Worm (Caenorhabditis elegans) whole organism, L4/young adult: ENCODE measurements around the gene E02A10.3.

ENCODE experiments used
- W03F9.2 ChIP-seq: fragments of 150-350 bp; optimal IDR thresholded peaks from 2 replicates; lab custom pipeline; 2014; ENCODE audit warnings: missing biosample characterization, missing genetic modification characterization
- dao-5 ChIP-seq: sonication (generic microtip); optimal IDR thresholded peaks from 2 replicates; lab custom pipeline; 2016; ENCODE audit warnings: missing genotype, missing genetic modification characterization, moderate library complexity, missing compliant biosample characterization
- him-1 ChIP-seq: sonication (generic microtip); optimal IDR thresholded peaks from 2 replicates; lab custom pipeline; 2016; ENCODE audit warnings: missing genotype, missing genetic modification reagents, missing genetic modification characterization, missing compliant biosample characterization

E02A10.3 gene

DNA sequence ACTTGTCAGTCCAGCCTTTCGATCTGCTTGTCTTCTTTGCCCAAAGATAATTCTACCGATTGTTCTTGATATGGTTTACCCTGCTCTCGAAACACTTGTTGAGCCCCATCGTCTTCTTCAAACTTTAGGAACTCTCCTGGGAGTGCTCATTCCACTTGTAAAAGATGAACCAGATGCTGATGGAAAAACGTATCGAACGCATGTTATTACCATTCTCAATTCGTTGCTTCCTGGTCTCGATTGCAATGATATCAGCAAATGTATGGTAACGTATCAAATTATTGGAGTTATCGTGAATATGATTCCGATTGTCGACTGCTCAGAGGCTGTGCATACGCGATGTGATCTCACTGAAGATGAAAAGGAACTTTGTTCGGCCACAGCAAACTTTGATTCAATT, 22.4 kb downstream of the E02A10.3 start:
- no peak for TF ChIP-seq W03F9.2
- no peak for TF ChIP-seq him-1 (tag; lab: Kevin White, UChicago)
- TF ChIP-seq dao-5 (tag; lab: Kevin White, UChicago) = no peak

DNA sequence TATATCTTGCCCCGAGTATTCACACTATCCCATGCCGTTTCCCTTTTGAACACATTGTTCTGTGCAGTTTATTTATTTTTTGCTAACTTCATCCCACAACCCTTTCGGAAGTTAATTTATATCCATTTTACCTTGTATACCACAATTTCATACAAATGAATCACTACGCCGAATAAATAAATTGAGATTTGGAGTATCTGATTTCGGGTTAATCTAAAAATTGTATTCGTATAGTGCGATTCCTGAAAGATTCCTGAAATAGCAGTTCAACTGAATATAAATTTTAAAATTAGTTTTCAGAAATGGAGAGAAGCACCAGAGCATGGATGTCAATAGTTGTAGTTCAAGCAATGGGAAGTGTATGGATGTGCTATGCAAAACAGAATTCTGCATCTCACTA, 27.7 kb downstream of the E02A10.3 start, which contains the start of gene erg-28:
Gene erg-28 (plus strand): TSS at position 301 of the 400 bp plus-strand sequence.
- TF ChIP-seq him-1 (tag; lab: Kevin White, UChicago) = no peak
- no peak for TF ChIP-seq dao-5 (tag; lab: Kevin White, UChicago)
- no peak for TF ChIP-seq W03F9.2

DNA sequence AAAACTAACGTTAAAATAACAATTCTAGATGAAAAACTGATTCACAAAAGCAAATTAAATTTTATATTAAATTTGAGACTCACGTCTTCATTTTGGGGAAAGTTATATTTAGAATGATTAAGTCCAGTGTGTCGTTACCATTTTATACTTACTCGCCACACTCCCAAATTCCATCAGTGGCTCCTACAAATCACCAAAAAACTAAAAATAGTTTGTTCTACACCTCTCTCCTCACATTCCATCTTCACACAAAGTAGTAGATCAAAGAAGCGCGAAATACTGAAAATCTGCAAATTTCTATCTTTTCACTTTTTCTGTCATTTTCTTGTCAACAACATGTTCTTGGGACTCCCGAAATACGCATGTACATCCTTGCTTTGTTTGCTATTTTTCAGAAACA, 29.5 kb downstream of the E02A10.3 start, which contains the start of gene ZC116.5:
Gene ZC116.5 (minus strand): TSS at position 101 of the 400 bp plus-strand sequence.
- TF ChIP-seq W03F9.2 (no peak), him-1 (tag; lab: Kevin White, UChicago) (no peak), dao-5 (tag; lab: Kevin White, UChicago) (no peak)

DNA sequence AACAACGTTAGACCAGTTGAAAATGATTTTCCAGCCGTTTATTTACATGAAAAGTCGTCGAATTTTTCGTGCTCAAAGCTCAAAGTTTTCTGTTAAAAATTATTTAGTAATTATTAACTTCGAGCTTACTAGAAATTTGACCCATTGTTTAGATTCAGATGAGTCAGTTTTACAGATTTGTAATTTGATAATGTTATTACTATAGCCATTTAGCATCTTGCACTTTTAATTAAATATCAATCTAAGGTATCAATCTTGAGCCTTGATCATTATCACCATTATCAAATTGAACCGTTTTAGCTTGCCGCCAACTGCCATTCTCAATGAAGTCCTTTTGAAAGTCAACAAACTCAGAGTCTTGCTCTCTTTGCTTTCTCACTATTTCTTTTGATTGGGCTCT, 30.1 kb downstream of the E02A10.3 start, which contains the start of gene ZC116.1:
Gene ZC116.1 (plus strand): TSS at position 301 of the 400 bp plus-strand sequence.
- no peak for TF ChIP-seq him-1 (tag; lab: Kevin White, UChicago)
- TF ChIP-seq W03F9.2 = no peak
- TF ChIP-seq dao-5 (tag; lab: Kevin White, UChicago) = no peak

DNA sequence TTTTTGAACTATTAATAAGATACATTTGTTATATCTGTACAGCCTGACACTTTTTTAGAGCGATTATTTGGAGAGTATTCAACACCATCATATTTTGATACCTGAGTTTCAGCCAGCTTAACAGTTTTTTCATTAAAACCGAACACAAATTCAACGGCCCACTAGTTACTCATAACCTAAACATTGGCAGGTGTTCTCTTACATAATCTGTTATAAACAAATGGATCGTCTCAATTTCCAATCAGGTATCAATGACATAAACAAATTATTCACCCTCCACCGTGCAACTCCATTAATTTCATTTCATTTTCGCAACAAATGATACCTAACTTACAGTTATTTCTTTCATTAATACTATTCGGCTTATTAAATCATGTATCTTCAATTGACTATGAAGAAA, 31.6 kb downstream of the E02A10.3 start, which contains the start of gene cubn-1:
Gene cubn-1 (plus strand): TSS at position 301 of the 400 bp plus-strand sequence.
- TF ChIP-seq him-1 (tag; lab: Kevin White, UChicago) = no peak
- no peak for TF ChIP-seq dao-5 (tag; lab: Kevin White, UChicago)
- TF ChIP-seq W03F9.2 = no peak

DNA sequence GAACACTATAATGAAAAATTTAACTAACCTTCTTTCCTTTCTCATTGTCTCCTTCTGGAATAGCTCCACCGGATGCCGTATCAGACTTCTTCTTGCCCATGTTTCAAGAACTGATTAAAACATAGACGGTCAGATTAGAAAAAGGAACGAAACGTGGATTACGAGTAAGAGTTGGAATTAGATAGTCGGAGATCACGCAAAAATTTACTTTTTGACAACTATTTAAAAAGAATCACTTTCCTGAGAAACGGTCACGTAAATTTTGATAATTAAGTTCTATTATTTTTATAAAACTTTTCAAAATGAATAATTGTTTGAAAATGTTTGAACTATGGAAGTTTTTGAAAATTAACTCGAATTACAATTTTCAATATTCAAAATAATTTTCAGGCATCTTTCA, 32.7 kb downstream of the E02A10.3 start, which contains the start of gene cyc-2.2:
Gene cyc-2.2 (minus strand): TSS at position 101 of the 400 bp plus-strand sequence.
- TF ChIP-seq W03F9.2 (no peak), him-1 (tag; lab: Kevin White, UChicago) (no peak), dao-5 (tag; lab: Kevin White, UChicago) (no peak)

DNA sequence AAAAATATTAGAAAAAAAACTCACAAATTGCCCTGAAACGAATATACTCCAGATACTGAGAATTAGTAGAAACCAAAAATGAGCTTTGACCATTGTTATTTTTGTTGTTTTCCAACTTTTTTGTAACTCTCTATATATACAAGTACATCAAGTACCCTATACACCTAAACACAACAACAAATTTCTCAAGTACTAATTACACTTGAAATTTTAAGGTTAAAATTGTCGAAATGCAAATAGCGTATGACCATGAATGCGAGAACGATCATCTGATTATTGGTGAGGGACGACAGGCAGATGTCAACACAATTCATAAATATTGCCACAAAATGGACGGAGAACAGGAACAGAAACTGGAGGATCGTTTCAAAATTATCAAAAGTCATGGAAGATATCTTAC, 45.0 kb downstream of the E02A10.3 start, which contains the start of gene F56H9.9:
Gene F56H9.9 (minus strand): TSS at position 101 of the 400 bp plus-strand sequence.
- TF ChIP-seq him-1 (tag; lab: Kevin White, UChicago) (no peak), dao-5 (tag; lab: Kevin White, UChicago) (no peak), W03F9.2 (no peak)

DNA sequence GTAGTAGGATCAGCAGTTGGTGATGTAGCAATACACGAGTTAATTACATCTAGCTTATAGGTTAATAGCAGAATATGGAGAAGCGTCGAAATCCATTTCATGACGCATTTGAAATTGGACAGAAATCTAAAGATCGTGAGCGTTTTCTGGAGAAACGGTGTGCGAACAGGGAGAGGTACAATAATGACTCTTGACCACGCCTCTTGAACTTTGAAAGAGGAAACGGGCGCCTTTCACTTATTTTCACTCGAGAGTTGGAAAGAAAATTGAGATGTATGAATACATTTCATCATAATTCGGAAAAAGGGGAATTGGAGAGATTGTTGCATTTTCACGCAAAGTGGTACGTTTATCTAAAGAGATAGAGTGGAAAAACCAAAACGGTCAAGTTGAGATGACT, 50.3 kb downstream of the E02A10.3 start, which contains the start of gene F56H9.6:
Gene F56H9.6 (minus strand): TSS at position 101 of the 400 bp plus-strand sequence.
- no peak for TF ChIP-seq dao-5 (tag; lab: Kevin White, UChicago)
- TF ChIP-seq W03F9.2 = no peak
- no peak for TF ChIP-seq him-1 (tag; lab: Kevin White, UChicago)

DNA sequence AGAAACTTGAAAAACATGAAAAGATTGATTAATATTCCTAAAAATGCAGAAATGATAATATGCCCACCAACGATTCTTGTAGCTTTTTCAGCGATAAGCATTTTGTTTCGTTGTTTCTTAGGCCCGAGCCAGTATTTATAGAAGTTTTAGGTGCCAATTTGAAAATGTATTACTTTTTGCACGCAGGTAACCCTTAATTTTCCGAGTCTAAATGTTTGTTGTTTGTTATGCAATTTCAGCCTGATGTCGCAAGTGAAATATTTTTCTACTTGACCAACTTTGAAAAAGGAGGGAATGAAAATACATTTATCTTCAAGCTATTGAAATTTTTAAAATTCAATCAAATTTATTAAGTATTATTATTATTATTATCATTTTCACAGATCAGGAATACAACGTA, 52.6 kb downstream of the E02A10.3 start, which contains the start of gene srx-113:
Gene srx-113 (minus strand): TSS at position 101 of the 400 bp plus-strand sequence.
- TF ChIP-seq W03F9.2 (no peak), him-1 (tag; lab: Kevin White, UChicago) (no peak), dao-5 (tag; lab: Kevin White, UChicago) (no peak)

DNA sequence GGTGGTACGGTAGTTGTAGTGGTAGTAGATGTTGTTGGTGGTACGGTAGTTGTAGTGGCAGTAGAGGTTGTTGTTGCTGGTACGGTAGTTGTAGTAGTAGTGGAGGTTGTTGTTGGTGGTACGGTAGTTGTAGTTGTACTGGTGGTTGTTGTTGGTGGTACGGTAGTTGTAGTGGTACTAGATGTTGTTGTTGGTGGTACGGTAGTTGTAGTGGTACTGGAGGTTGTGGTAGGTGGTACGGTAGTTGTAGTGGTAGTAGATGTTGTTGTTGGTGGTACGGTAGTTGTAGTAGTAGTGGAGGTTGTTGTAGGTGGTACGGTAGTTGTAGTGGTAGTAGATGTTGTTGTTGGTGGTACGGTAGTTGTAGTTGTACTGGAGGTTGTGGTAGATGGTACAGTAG, 53.6 kb downstream of the E02A10.3 start:
- no peak for TF ChIP-seq W03F9.2
- TF ChIP-seq him-1 (tag; lab: Kevin White, UChicago) = no peak

DNA sequence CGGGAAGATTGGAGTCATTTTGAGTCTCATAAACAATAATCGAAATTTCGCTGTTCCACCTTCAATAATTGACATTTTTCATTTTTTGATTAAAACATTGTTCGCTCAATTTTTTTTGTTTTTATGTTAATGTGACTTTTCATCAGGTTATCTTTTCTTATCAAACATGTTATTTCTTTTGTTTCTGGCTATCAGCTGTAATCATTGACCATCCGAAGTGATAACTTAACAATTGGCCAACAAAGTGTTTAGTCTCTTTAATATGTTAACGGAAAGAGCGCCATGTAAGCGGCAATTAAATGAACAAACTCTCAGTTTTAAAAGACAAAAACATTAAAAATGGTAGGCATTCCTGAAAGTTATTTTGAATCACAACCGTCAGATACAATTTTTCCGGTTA, 54.7 kb downstream of the E02A10.3 start:
- TF ChIP-seq W03F9.2 (no peak), dao-5 (tag; lab: Kevin White, UChicago) (no peak)

DNA sequence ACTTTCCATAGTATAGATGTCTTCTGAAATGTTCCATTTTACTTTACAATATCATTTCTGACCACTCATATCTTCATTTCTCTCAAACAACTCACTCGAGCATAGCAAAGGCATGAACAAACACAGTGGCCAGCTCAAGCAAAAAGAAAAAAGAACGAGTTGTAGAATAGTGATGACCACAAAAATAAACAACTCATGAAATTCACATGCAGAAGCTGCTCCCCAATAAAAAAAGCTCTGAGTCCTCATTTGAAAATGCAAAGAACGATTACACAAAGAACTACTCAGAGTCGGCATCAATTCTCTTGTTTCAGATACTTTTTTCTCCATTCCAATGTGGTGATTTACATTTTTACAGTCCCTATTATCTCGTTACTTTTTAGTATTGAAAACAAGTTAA, 55.3 kb downstream of the E02A10.3 start:
- no peak for TF ChIP-seq W03F9.2
- no peak for TF ChIP-seq him-1 (tag; lab: Kevin White, UChicago)
- no peak for TF ChIP-seq dao-5 (tag; lab: Kevin White, UChicago)

DNA sequence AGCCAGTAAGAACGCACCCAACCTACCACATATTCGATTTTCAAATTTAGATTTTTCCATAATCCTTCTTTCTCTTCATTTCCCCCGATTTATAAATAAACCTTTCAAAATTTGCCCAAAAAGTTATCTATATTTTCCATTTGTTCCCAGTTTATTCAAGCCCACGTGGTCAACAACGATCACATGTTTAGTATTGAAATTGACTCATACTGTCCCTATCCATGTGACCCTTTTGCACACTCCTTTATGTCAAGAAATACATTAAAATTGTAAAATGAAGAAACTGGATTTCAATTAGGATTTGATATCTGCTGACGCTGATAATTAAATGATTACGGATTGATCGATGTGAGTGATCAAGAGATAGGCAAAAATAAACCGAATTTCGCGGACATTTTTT, 55.8 kb downstream of the E02A10.3 start:
- no peak for TF ChIP-seq him-1 (tag; lab: Kevin White, UChicago)
- no peak for TF ChIP-seq W03F9.2
- TF ChIP-seq dao-5 (tag; lab: Kevin White, UChicago) = no peak

DNA sequence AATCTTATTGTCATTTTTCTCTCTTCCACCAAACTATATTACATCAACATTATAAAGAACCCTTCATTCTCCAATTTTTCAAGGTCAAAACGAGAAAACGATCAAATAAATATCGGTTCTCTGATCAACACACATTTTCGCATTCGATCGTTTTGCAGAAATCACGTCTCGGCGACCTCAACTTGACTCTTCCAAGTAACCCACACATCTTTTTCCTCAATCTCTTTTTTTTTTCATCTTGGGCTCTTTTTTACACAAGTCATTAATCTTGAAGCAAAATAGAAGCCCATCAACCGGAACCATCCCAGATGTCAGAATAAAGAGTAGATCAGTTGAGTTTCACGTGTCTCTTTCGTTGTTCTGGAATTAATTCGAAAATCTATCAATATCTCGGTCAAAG, 56.8 kb downstream of the E02A10.3 start:
- no peak for TF ChIP-seq dao-5 (tag; lab: Kevin White, UChicago)
- no peak for TF ChIP-seq him-1 (tag; lab: Kevin White, UChicago)
- no peak for TF ChIP-seq W03F9.2

DNA sequence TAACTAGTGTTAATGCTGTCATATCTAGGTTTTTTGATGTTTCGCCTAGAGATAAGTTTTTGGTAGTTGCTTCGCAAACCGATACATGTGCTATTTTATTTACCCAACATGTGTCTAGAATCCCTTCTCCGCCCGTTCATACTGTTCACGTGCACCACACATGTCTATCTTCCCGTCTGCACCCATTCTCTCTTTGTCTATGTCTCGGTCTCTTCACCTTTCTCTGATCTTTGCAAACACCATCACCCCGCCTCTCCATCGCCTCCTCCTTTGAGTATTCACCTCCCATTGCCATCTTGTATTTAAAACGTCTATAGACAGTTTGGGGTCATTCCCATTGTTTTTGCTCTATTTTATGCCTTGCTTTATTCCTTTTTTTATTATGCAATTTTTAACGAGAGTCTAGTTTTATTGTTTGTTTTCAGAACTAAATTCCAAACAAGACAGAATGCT, 57.9 kb downstream of the E02A10.3 start, which contains the start of gene F56H9.2:
Gene F56H9.2 (plus strand): TSS at position 426 of the 453 bp plus-strand sequence.
- TF ChIP-seq W03F9.2 (no peak), dao-5 (tag; lab: Kevin White, UChicago) (no peak), him-1 (tag; lab: Kevin White, UChicago) (no peak)
